Worm (Caenorhabditis elegans) whole organism, young adult: Measurements from ENCODE around the gene dmsr-14.

Experiments
- attf-6 ChIP-seq: fragments of 200-800 bp; sonication (Bioruptor generic); IDR thresholded peaks from 2 replicates; pipeline ENCODE4 v1.3.6; 2022; ENCODE audit warnings: missing genetic modification reagents, missing genetic modification characterization, missing compliant biosample characterization

The dmsr-14 gene

DNA sequence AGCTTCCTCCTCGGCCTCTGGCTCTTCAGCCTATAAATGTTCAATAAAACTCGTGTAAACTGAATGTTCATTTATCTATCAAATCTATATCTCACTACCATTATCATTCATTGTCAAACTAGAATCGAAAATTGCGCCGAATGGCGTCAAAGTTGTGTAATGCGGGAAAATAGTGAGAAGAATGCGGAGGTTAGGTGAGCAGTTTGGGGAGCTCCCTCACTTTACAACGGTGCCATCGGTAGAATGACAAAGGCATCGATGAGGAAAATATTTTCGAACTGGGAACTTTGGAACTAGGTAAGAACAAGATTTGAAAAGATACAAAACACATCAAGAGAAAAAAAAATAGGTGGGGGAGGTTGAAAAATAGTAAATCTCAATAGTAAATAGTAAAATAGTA is 49.5 kb downstream of the dmsr-14 start:
- TF ChIP-seq attf-6 (GFP tag; lab: Robert Waterston, UW): no peak
